Fruit fly (Drosophila melanogaster) whole organism, wandering third instar larva: Measurements from ENCODE around the gene CG34117.

Experiments used
- CG32264 ChIP-seq: fragments of 200-800 bp; sonication (Bioruptor generic); optimal IDR thresholded peaks from 2 replicates; lab custom pipeline; 2016; ENCODE audit warnings: missing biosample characterization, missing genetic modification characterization
- Mio ChIP-seq: sonication (Bioruptor generic); optimal IDR thresholded peaks from 2 replicates; lab custom pipeline; 2016; ENCODE audit warnings: missing biosample characterization, missing genetic modification characterization
- OdsH ChIP-seq: fragments of 200-800 bp; sonication (Bioruptor generic); optimal IDR thresholded peaks from 2 replicates; lab custom pipeline; 2016; ENCODE audit warnings: missing biosample characterization, mild to moderate bottlenecking, missing genetic modification characterization
- Sp1 ChIP-seq: fragments of 200-800 bp; sonication (Bioruptor generic); optimal IDR thresholded peaks from 3 replicates; lab custom pipeline; 2019; ENCODE audit warnings: missing biosample characterization, mild to moderate bottlenecking, missing genetic modification characterization, moderate library complexity
- tai ChIP-seq: sonication (Bioruptor generic); optimal IDR thresholded peaks from 2 replicates; lab custom pipeline; 2016; ENCODE audit warnings: missing biosample characterization, missing genetic modification characterization

DNA sequence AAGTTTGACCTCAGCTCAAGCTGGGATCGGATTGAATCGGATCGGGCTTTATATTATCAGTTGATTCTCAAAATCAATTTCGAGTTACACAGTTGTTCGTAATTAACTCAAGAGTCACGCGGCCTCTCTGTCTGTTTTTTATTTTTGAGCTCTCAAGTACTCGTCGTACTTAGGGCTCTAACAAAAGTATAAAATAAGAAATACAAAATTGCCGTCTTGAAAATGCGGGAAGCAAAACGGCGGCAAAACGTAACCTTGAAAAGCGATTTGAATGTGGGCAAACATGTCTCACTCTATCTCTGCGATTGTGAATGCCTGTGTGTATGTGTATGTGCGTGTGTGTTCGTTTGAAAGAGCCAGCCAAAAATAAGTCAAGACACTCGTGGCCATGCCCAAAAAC, 37.8 kb upstream of the CG34117 start:
- no peak for TF ChIP-seq Sp1
- TF ChIP-seq CG32264: no peak
- no peak for TF ChIP-seq Mio (GFP tag; lab: Kevin White, UChicago)
- no peak for TF ChIP-seq OdsH (GFP tag; lab: Kevin White, UChicago)
- no peak for TF ChIP-seq tai (GFP tag; lab: Kevin White, UChicago)
